Worm (Caenorhabditis elegans) whole organism, L1 larva: Measurements from ENCODE around the gene F16G10.11.

Experiments
- C16A3.4 ChIP-seq: fragments of 150-350 bp; optimal IDR thresholded peaks from 2 replicates; lab custom pipeline; 2014; ENCODE audit warnings: missing biosample characterization, missing genetic modification characterization
- C34B4.2 ChIP-seq: sonication (generic microtip); optimal IDR thresholded peaks from 2 replicates; lab custom pipeline; 2017; ENCODE audit warnings: mild to moderate bottlenecking, missing genetic modification characterization, missing compliant biosample characterization
- F16B12.6 ChIP-seq: fragments of 150-350 bp; optimal IDR thresholded peaks from 2 replicates; lab custom pipeline; 2014; ENCODE audit warnings: missing biosample characterization, missing genetic modification characterization
- aha-1 ChIP-seq: fragments of 150-350 bp; optimal IDR thresholded peaks from 2 replicates; lab custom pipeline; 2014; ENCODE audit warnings: missing biosample characterization, missing genetic modification characterization
- alr-1 ChIP-seq: fragments of 200-800 bp; sonication (Bioruptor generic); optimal IDR thresholded peaks from 2 replicates; lab custom pipeline; 2018; ENCODE audit warnings: borderline replicate concordance, mild to moderate bottlenecking, missing genetic modification characterization, missing compliant biosample characterization
- ama-1 ChIP-seq: fragments of 150-350 bp; optimal IDR thresholded peaks from 2 replicates; lab custom pipeline; 2014
- blmp-1 ChIP-seq: fragments of 150-350 bp; optimal IDR thresholded peaks from 2 replicates; lab custom pipeline; 2014; ENCODE audit warnings: missing biosample characterization, missing genetic modification characterization
- ceh-63 ChIP-seq: fragments of 200-800 bp; sonication (Bioruptor generic); optimal IDR thresholded peaks from 2 replicates; lab custom pipeline; 2018; ENCODE audit warnings: mild to moderate bottlenecking, missing genetic modification characterization, missing compliant biosample characterization
- ceh-90 ChIP-seq: sonication (generic microtip); optimal IDR thresholded peaks from 2 replicates; lab custom pipeline; 2016; ENCODE audit warnings: missing genetic modification characterization, missing compliant biosample characterization
- ces-1 ChIP-seq: fragments of 150-350 bp; optimal IDR thresholded peaks from 2 replicates; lab custom pipeline; 2014; ENCODE audit warnings: missing biosample characterization, missing genetic modification reagents, missing genetic modification characterization
- dpl-1 ChIP-seq, 3 experiments: fragments of 150-350 bp in 2 of 3; sonication (generic microtip) in 1 of 3; optimal IDR thresholded peaks; 2 replicates each; lab custom pipeline; 2014 to 2017; ENCODE audit warnings: missing biosample characterization in 3 of 3, missing genetic modification characterization in 3 of 3, missing genetic modification reagents in 3 of 3
- efl-1 ChIP-seq, 4 experiments: fragments of 150-350 bp; optimal IDR thresholded peaks in 3 of 4; peaks in 1 of 4; 1 replicate in 1 of 4; 2 replicates in 3 of 4; lab custom pipeline; 2014; ENCODE audit warnings: missing biosample characterization in 2 of 4, missing genetic modification characterization in 2 of 4, missing genetic modification reagents in 2 of 4
- egl-13 ChIP-seq: sonication (generic microtip); optimal IDR thresholded peaks from 2 replicates; lab custom pipeline; 2016; ENCODE audit warnings: missing genotype, missing genetic modification reagents, missing genetic modification characterization, missing compliant biosample characterization
- ets-5 ChIP-seq: fragments of 200-800 bp; sonication (Bioruptor generic); IDR thresholded peaks from 2 replicates; pipeline ENCODE4 v1.3.6; 2022; ENCODE audit warnings: missing genetic modification characterization, missing compliant biosample characterization
- fos-1 ChIP-seq: fragments of 150-350 bp; optimal IDR thresholded peaks from 2 replicates; lab custom pipeline; 2014; ENCODE audit warnings: missing biosample characterization, missing genetic modification characterization
- grh-1 ChIP-seq: fragments of 200-800 bp; sonication (Bioruptor generic); IDR thresholded peaks from 2 replicates; pipeline ENCODE4 v1.3.6; 2022; ENCODE audit warnings: missing genetic modification reagents, missing genetic modification characterization, missing compliant biosample characterization
- irx-1 ChIP-seq: sonication (generic microtip); optimal IDR thresholded peaks from 2 replicates; lab custom pipeline; 2016; ENCODE audit warnings: missing genetic modification characterization, missing compliant biosample characterization
- lir-3 ChIP-seq: sonication (generic microtip); optimal IDR thresholded peaks from 2 replicates; lab custom pipeline; 2016; ENCODE audit warnings: mild to moderate bottlenecking, missing genetic modification characterization, moderate library complexity, missing compliant biosample characterization; ENCODE audit not compliant: poor library complexity
- lsy-2 ChIP-seq, 2 experiments: fragments of 150-350 bp; optimal IDR thresholded peaks; 2 replicates each; lab custom pipeline; 2014; ENCODE audit warnings: missing biosample characterization in 2 of 2, missing genetic modification characterization in 2 of 2
- mdl-1 ChIP-seq, 2 experiments: fragments of 150-350 bp; optimal IDR thresholded peaks; 2 replicates each; lab custom pipeline; 2014 to 2017; ENCODE audit warnings: missing biosample characterization in 2 of 2, missing genetic modification characterization in 2 of 2, inconsistent platforms in 1 of 2
- nhr-19 ChIP-seq: fragments of 200-800 bp; sonication (Bioruptor generic); conservative IDR thresholded peaks from 2 replicates; pipeline ENCODE4 v1.3.6; 2022; ENCODE audit warnings: missing genetic modification characterization, missing compliant biosample characterization
- nhr-237 ChIP-seq: fragments of 150-350 bp; optimal IDR thresholded peaks from 2 replicates; lab custom pipeline; 2014; ENCODE audit warnings: missing biosample characterization, missing genetic modification characterization
- nhr-71 ChIP-seq: sonication (generic microtip); optimal IDR thresholded peaks from 2 replicates; lab custom pipeline; 2016; ENCODE audit warnings: mild to moderate bottlenecking, missing genetic modification characterization, moderate library complexity, missing compliant biosample characterization
- nhr-84 ChIP-seq: sonication (generic microtip); optimal IDR thresholded peaks from 2 replicates; lab custom pipeline; 2017; ENCODE audit warnings: missing biosample characterization, missing genetic modification characterization
- nhr-90 ChIP-seq: sonication (generic microtip); optimal IDR thresholded peaks from 2 replicates; lab custom pipeline; 2016; ENCODE audit warnings: mild to moderate bottlenecking, missing genetic modification characterization, missing compliant biosample characterization; ENCODE audit not compliant: poor library complexity
- pag-3 ChIP-seq: sonication (generic microtip); optimal IDR thresholded peaks from 2 replicates; lab custom pipeline; 2017; ENCODE audit warnings: missing genetic modification characterization, mild to moderate bottlenecking, missing compliant biosample characterization, antibody characterized with exemption, borderline replicate concordance; ENCODE audit not compliant: insufficient read depth
- pax-3 ChIP-seq: fragments of 200-800 bp; sonication (Bioruptor generic); optimal IDR thresholded peaks from 2 replicates; lab custom pipeline; 2018; ENCODE audit warnings: mild to moderate bottlenecking, missing genetic modification characterization, moderate library complexity, missing compliant biosample characterization
- skn-1 ChIP-seq: fragments of 150-350 bp; optimal IDR thresholded peaks from 2 replicates; lab custom pipeline; 2014; ENCODE audit warnings: missing biosample characterization, missing genetic modification characterization
- snpc-4 ChIP-seq: fragments of 150-350 bp; optimal IDR thresholded peaks from 2 replicates; lab custom pipeline; 2014; ENCODE audit warnings: missing biosample characterization, missing genetic modification characterization
- sptf-1 ChIP-seq: fragments of 150-350 bp; optimal IDR thresholded peaks from 2 replicates; lab custom pipeline; 2014; ENCODE audit warnings: missing biosample characterization, missing genetic modification characterization
- sup-37 ChIP-seq: fragments of 200-800 bp; sonication (Bioruptor generic); optimal IDR thresholded peaks from 2 replicates; lab custom pipeline; 2018; ENCODE audit warnings: mild to moderate bottlenecking, missing genetic modification characterization, missing compliant biosample characterization
- tlp-1 ChIP-seq: fragments of 150-350 bp; optimal IDR thresholded peaks from 2 replicates; lab custom pipeline; 2014; ENCODE audit warnings: missing biosample characterization, missing genetic modification characterization
- unc-30 ChIP-seq: sonication (generic microtip); optimal IDR thresholded peaks from 2 replicates; lab custom pipeline; 2017; ENCODE audit warnings: missing biosample characterization, missing genetic modification characterization
- unc-62 ChIP-seq: fragments of 150-350 bp; optimal IDR thresholded peaks from 2 replicates; lab custom pipeline; 2014; ENCODE audit warnings: missing biosample characterization, missing genetic modification reagents, missing genetic modification characterization
- ztf-4 ChIP-seq: fragments of 150-350 bp; optimal IDR thresholded peaks from 2 replicates; lab custom pipeline; 2014; ENCODE audit warnings: missing biosample characterization, missing genetic modification characterization

The F16G10.11 gene

ce11 chrII:2374973-2375372, 18.7 kb downstream of the F16G10.11 start, which contains the start of gene F16G10.2:
F16G10.2 (plus strand) TSS chrII:2375273.
- TF ChIP-seq unc-30 (tag; lab: Kevin White, UChicago) (no peak), skn-1 (tag; lab: Kevin White, UChicago) (no peak), grh-1 (GFP tag; lab: Robert Waterston, UW) (no peak), ztf-4 (tag; lab: Kevin White, UChicago) (no peak), ces-1 (no peak), ets-5 (GFP tag; lab: Robert Waterston, UW) (no peak), mdl-1 (tag; optimal IDR thresholded peaks at IDR 0.05; lab: Kevin White, UChicago) (no peak), C34B4.2 (tag; lab: Kevin White, UChicago) (no peak), nhr-71 (tag; lab: Kevin White, UChicago) (no peak), irx-1 (tag; lab: Kevin White, UChicago) (no peak), aha-1 (tag; lab: Kevin White, UChicago) (no peak), nhr-84 (tag; lab: Kevin White, UChicago) (no peak), pax-3 (tag; lab: Kevin White, UChicago) (no peak), lsy-2 (tag; optimal IDR thresholded peaks at IDR 0.05; lab: Kevin White, UChicago) (no peak), unc-62 (GFP tag; lab: Kevin White, UChicago) (no peak), ceh-90 (tag; lab: Kevin White, UChicago) (no peak), fos-1 (no peak), tlp-1 (tag; lab: Kevin White, UChicago) (no peak), sup-37 (GFP tag; lab: Kevin White, UChicago) (no peak)

- TF ChIP-seq efl-1 (optimal IDR thresholded peaks at IDR 0.05; lab: Kevin White, UChicago) (no peak), efl-1 (GFP tag; optimal IDR thresholded peaks at IDR 0.05 in 1 of 2; lab: Kevin White, UChicago) (peak in 1 of 2 experiments; percentile 27), pag-3 (tag; lab: Kevin White, UChicago) (no peak)
These were observed 21.6 kb downstream of the F16G10.11 start, which contains the start of gene F16G10.3 for ce11 chrII:2372090-2372489. F16G10.3 (plus strand) TSS chrII:2372390.

DNA sequence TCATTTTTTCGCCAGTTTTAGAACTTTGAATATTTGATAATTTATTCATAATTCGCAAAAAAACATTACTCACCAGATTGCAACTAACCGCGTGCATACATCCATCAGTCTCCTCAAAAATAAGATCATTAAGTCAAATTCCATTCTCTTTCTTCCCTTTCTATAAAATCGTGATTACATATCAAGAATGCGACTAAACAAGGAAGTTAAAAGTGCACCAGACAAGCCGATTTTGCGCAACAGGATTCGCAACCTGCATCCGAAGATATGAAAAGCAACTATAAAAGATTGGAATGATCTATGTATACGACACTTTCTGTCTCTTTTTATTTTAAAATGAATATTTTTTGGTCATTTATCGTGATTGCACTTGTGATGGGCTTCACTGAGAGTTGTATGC, 24.8 kb downstream of the F16G10.11 start, which contains the start of gene hpo-25:
Gene hpo-25 (plus strand): TSS at position 301 of the 400 bp plus-strand sequence.
- no peak for TF ChIP-seq ces-1

ce11 chrII:2366623-2367365, 26.9 kb downstream of the F16G10.11 start, which contains the start of the genes F43C11.12 and F16G10.5:
F43C11.12 (minus strand) TSS chrII:2366723.
F16G10.5 (plus strand) TSS chrII:2367315.
- TF ChIP-seq F16B12.6 (tag; lab: Kevin White, UChicago) = no peak
- TF ChIP-seq dpl-1 (GFP tag; optimal IDR thresholded peaks at IDR 0.05; lab: Kevin White, UChicago) = no peak
- no peak for TF ChIP-seq alr-1 (tag; lab: Kevin White, UChicago)
- no peak for TF ChIP-seq lsy-2 (tag; optimal IDR thresholded peaks at IDR 0.05; lab: Kevin White, UChicago)
- TF ChIP-seq ces-1 = no peak
- TF ChIP-seq ztf-4 (tag; lab: Kevin White, UChicago) = no peak
- TF ChIP-seq egl-13 (tag; lab: Kevin White, UChicago) = no peak
- TF ChIP-seq ama-1 (lab: Kevin White, UChicago) = no peak
- no peak for TF ChIP-seq nhr-90 (tag; lab: Kevin White, UChicago)
- no peak for TF ChIP-seq nhr-84 (tag; lab: Kevin White, UChicago)
- no peak for TF ChIP-seq blmp-1
- no peak for TF ChIP-seq sptf-1
- no peak for TF ChIP-seq C34B4.2 (tag; lab: Kevin White, UChicago)
- TF ChIP-seq nhr-19 (GFP tag; lab: Robert Waterston, UW) = no peak
- no peak for TF ChIP-seq ceh-63 (GFP tag; lab: Kevin White, UChicago)
- TF ChIP-seq snpc-4 = no peak
- no peak for TF ChIP-seq lir-3
- TF ChIP-seq nhr-237 = no peak
- TF ChIP-seq skn-1 (tag; lab: Kevin White, UChicago) = no peak
- TF ChIP-seq C16A3.4 = no peak
